Fruit fly (Drosophila melanogaster) whole organism, embryonic: Measurements from ENCODE around the gene mAChR-B.
A peak's percentile ranks its signal among the peaks of the same experiment; 100 is the strongest.

Experiments used
- B-H1 ChIP-seq: fragments of 200-800 bp; sonication (Bioruptor generic); IDR thresholded peaks from 3 replicates; pipeline ENCODE4 v1.3.6; 2022; ENCODE audit warnings: missing biosample characterization, missing genetic modification characterization
- CG10366 ChIP-seq: fragments of 200-800 bp; sonication (Bioruptor generic); IDR thresholded peaks from 2 replicates; pipeline ENCODE4 v1.3.6; 2022; ENCODE audit warnings: missing biosample characterization, missing genetic modification characterization
- CG11723 ChIP-seq: fragments of 200-800 bp; sonication (Bioruptor generic); optimal IDR thresholded peaks from 2 replicates; lab custom pipeline; 2017; ENCODE audit warnings: missing biosample characterization, mild to moderate bottlenecking, missing genetic modification characterization
- CG12236 ChIP-seq: fragments of 200-800 bp; sonication (Bioruptor generic); optimal IDR thresholded peaks from 2 replicates; lab custom pipeline; 2016; ENCODE audit warnings: missing biosample characterization, missing genetic modification characterization
- CG13123 ChIP-seq: fragments of 200-800 bp; sonication (Bioruptor generic); optimal IDR thresholded peaks from 2 replicates; lab custom pipeline; 2016; ENCODE audit warnings: missing biosample characterization, missing genetic modification characterization
- CG13424 ChIP-seq: fragments of 200-800 bp; sonication (Bioruptor generic); optimal IDR thresholded peaks from 2 replicates; lab custom pipeline; 2019; ENCODE audit warnings: missing biosample characterization, mild to moderate bottlenecking, missing genetic modification characterization, moderate library complexity
- CG13894 ChIP-seq: fragments of 200-800 bp; sonication (Bioruptor generic); optimal IDR thresholded peaks from 3 replicates; lab custom pipeline; 2018; ENCODE audit warnings: missing biosample characterization, mild to moderate bottlenecking, missing genetic modification characterization, moderate library complexity
- CG15269 ChIP-seq: fragments of 200-800 bp; sonication (Bioruptor generic); optimal IDR thresholded peaks from 2 replicates; lab custom pipeline; 2018; ENCODE audit warnings: missing biosample characterization, mild to moderate bottlenecking, missing genetic modification characterization, moderate library complexity
- CG15479 ChIP-seq: fragments of 200-800 bp; sonication (Bioruptor generic); optimal IDR thresholded peaks from 3 replicates; lab custom pipeline; 2019; ENCODE audit warnings: missing biosample characterization, mild to moderate bottlenecking, missing genetic modification characterization, moderate library complexity
- CG15601 ChIP-seq: fragments of 200-800 bp; sonication (Bioruptor generic); optimal IDR thresholded peaks from 3 replicates; lab custom pipeline; 2019; ENCODE audit warnings: missing biosample characterization, mild to moderate bottlenecking, missing genetic modification characterization, moderate library complexity
- CG16813 ChIP-seq: fragments of 200-800 bp; sonication (Bioruptor generic); IDR thresholded peaks from 3 replicates; pipeline ENCODE4 v1.3.6; 2022; ENCODE audit warnings: missing biosample characterization, missing genetic modification characterization; ENCODE audit not compliant: partially characterized antibody
- CG31441 ChIP-seq: fragments of 200-800 bp; sonication (Bioruptor generic); IDR thresholded peaks from 2 replicates; pipeline ENCODE4 v1.3.6; 2022; ENCODE audit warnings: missing biosample characterization, missing genetic modification characterization
- CG3163 ChIP-seq: fragments of 200-800 bp; sonication (Bioruptor generic); optimal IDR thresholded peaks from 3 replicates; lab custom pipeline; 2016; ENCODE audit warnings: missing biosample characterization, missing genetic modification characterization
- CG3281 ChIP-seq: fragments of 200-800 bp; sonication (Bioruptor generic); optimal IDR thresholded peaks from 3 replicates; lab custom pipeline; 2017; ENCODE audit warnings: missing biosample characterization, mild to moderate bottlenecking, missing genetic modification characterization
- CG33213 ChIP-seq: fragments of 200-800 bp; sonication (Bioruptor generic); optimal IDR thresholded peaks from 3 replicates; lab custom pipeline; 2016; ENCODE audit warnings: missing biosample characterization, missing genetic modification characterization
- CG4424 ChIP-seq: fragments of 200-800 bp; sonication (Bioruptor generic); optimal IDR thresholded peaks from 3 replicates; lab custom pipeline; 2016; ENCODE audit warnings: missing biosample characterization, missing genetic modification characterization
- CG7556 ChIP-seq: fragments of 200-800 bp; sonication (Bioruptor generic); optimal IDR thresholded peaks from 2 replicates; lab custom pipeline; 2017; ENCODE audit warnings: missing biosample characterization, mild to moderate bottlenecking, missing genetic modification characterization
- CG8281 ChIP-seq: fragments of 200-800 bp; sonication (Bioruptor generic); optimal IDR thresholded peaks from 2 replicates; lab custom pipeline; 2018; ENCODE audit warnings: missing biosample characterization, mild to moderate bottlenecking, missing genetic modification characterization, moderate library complexity
- CG8359 ChIP-seq: fragments of 200-800 bp; sonication (Bioruptor generic); optimal IDR thresholded peaks from 2 replicates; lab custom pipeline; 2017; ENCODE audit warnings: missing biosample characterization, mild to moderate bottlenecking, missing genetic modification characterization, borderline replicate concordance
- CG9609 ChIP-seq: fragments of 200-800 bp; sonication (Bioruptor generic); optimal IDR thresholded peaks from 3 replicates; lab custom pipeline; 2016; ENCODE audit warnings: missing biosample characterization, missing genetic modification characterization
- CrebB ChIP-seq: fragments of 200-800 bp; sonication (Bioruptor generic); optimal IDR thresholded peaks from 3 replicates; lab custom pipeline; 2018; ENCODE audit warnings: missing biosample characterization, mild to moderate bottlenecking, missing genetic modification characterization
- D19B ChIP-seq: fragments of 200-800 bp; sonication (Bioruptor generic); optimal IDR thresholded peaks from 2 replicates; lab custom pipeline; 2017; ENCODE audit warnings: missing biosample characterization, mild to moderate bottlenecking, missing genetic modification characterization
- Dp ChIP-seq: fragments of 200-800 bp; sonication (Bioruptor generic); optimal IDR thresholded peaks from 2 replicates; lab custom pipeline; 2018; ENCODE audit warnings: missing biosample characterization, mild to moderate bottlenecking, missing genetic modification characterization, moderate library complexity
- HmgD ChIP-seq: fragments of 200-800 bp; sonication (Bioruptor generic); optimal IDR thresholded peaks from 3 replicates; lab custom pipeline; 2016; ENCODE audit warnings: missing biosample characterization, missing genetic modification characterization
- Hr51 ChIP-seq, 2 experiments: fragments of 200-800 bp; sonication (Bioruptor generic); optimal IDR thresholded peaks; 2 replicates in 1 of 2; 3 replicates in 1 of 2; lab custom pipeline; 2016 to 2018; ENCODE audit warnings: missing biosample characterization in 2 of 2, missing genetic modification characterization in 2 of 2, mild to moderate bottlenecking in 1 of 2, moderate library complexity in 1 of 2
- Jarid2 ChIP-seq: fragments of 200-800 bp; sonication (Bioruptor generic); optimal IDR thresholded peaks from 3 replicates; lab custom pipeline; 2017; ENCODE audit warnings: mild to moderate bottlenecking, missing biosample characterization, missing genetic modification reagents, missing genetic modification characterization
- Lhr ChIP-seq: fragments of 200-800 bp; sonication (Bioruptor generic); optimal IDR thresholded peaks from 3 replicates; lab custom pipeline; 2017; ENCODE audit warnings: mild to moderate bottlenecking, missing biosample characterization, missing genetic modification reagents, missing genetic modification characterization
- Nf-YA ChIP-seq: fragments of 200-800 bp; sonication (Bioruptor generic); IDR thresholded peaks from 2 replicates; pipeline ENCODE4 v1.3.6; 2022; ENCODE audit warnings: missing biosample characterization, missing genetic modification characterization
- Rx ChIP-seq: fragments of 200-800 bp; sonication (Bioruptor generic); IDR thresholded peaks from 2 replicates; pipeline ENCODE4 v1.3.6; 2022; ENCODE audit warnings: missing biosample characterization, missing genetic modification characterization
- Stat92E ChIP-seq, 3 experiments: fragments of >200 bp in 2 of 3; fragments of 200-800 bp in 1 of 3; sonication (Bioruptor generic) in 1 of 3; optimal IDR thresholded peaks; 2 replicates each; lab custom pipeline; 2017 to 2019; ENCODE audit warnings: missing biosample characterization in 3 of 3, missing genetic modification characterization in 3 of 3, mild to moderate bottlenecking in 1 of 3, moderate library complexity in 1 of 3
- ase ChIP-seq: fragments of 200-800 bp; sonication (Bioruptor generic); IDR thresholded peaks from 3 replicates; pipeline ENCODE4 v1.3.6; 2022; ENCODE audit warnings: missing biosample characterization, missing genetic modification characterization
- caup ChIP-seq: fragments of 200-800 bp; sonication (Bioruptor generic); optimal IDR thresholded peaks from 3 replicates; lab custom pipeline; 2017; ENCODE audit warnings: missing biosample characterization, mild to moderate bottlenecking, missing genetic modification characterization, moderate library complexity; ENCODE audit not compliant: severe bottlenecking
- cwo ChIP-seq: fragments of 200-800 bp; sonication (Bioruptor generic); optimal IDR thresholded peaks from 3 replicates; lab custom pipeline; 2017; ENCODE audit warnings: missing biosample characterization, missing genetic modification characterization, mild to moderate bottlenecking, moderate library complexity, missing genetic modification reagents
- eve ChIP-seq, 2 experiments: fragments of >200 bp; optimal IDR thresholded peaks; 2 replicates each; lab custom pipeline; 2017; ENCODE audit warnings: missing biosample characterization in 2 of 2, missing genetic modification characterization in 2 of 2
- ewg ChIP-seq: fragments of 200-800 bp; sonication (Bioruptor generic); optimal IDR thresholded peaks from 3 replicates; lab custom pipeline; 2017; ENCODE audit warnings: mild to moderate bottlenecking, missing biosample characterization, missing genetic modification reagents, missing genetic modification characterization
- fd102C ChIP-seq: fragments of 200-800 bp; sonication (Bioruptor generic); optimal IDR thresholded peaks from 2 replicates; lab custom pipeline; 2018; ENCODE audit warnings: missing biosample characterization, mild to moderate bottlenecking, missing genetic modification characterization, moderate library complexity
- grn ChIP-seq: fragments of 200-800 bp; sonication (Bioruptor generic); optimal IDR thresholded peaks from 3 replicates; lab custom pipeline; 2017; ENCODE audit warnings: missing biosample characterization, missing genetic modification characterization
- h ChIP-seq: fragments of >200 bp; optimal IDR thresholded peaks from 2 replicates; lab custom pipeline; 2017
- ham ChIP-seq: fragments of 200-800 bp; sonication (Bioruptor generic); IDR thresholded peaks from 2 replicates; pipeline ENCODE4 v1.3.6; 2022; ENCODE audit warnings: missing biosample characterization, missing genetic modification characterization
- hbn ChIP-seq: fragments of 200-800 bp; sonication (Bioruptor generic); IDR thresholded peaks from 2 replicates; pipeline ENCODE4 v1.3.6; 2022; ENCODE audit warnings: missing biosample characterization, missing genetic modification characterization; ENCODE audit not compliant: partially characterized antibody
- her ChIP-seq: fragments of 200-800 bp; sonication (Bioruptor generic); optimal IDR thresholded peaks from 2 replicates; lab custom pipeline; 2016; ENCODE audit warnings: missing biosample characterization, missing genetic modification characterization
- sens ChIP-seq: fragments of 200-800 bp; sonication (Bioruptor generic); peaks from one replicate; lab custom pipeline; 2016; ENCODE audit warnings: missing biosample characterization, missing genetic modification characterization
- so ChIP-seq: fragments of 200-800 bp; sonication (Bioruptor generic); IDR thresholded peaks from 3 replicates; pipeline ENCODE4 v1.3.6; 2022; ENCODE audit warnings: missing biosample characterization, missing genetic modification characterization
- tgo ChIP-seq: fragments of 200-800 bp; sonication (Bioruptor generic); IDR thresholded peaks from 3 replicates; pipeline ENCODE4 v1.3.6; 2022; ENCODE audit warnings: missing biosample characterization, missing genetic modification characterization
- toy ChIP-seq: fragments of 200-800 bp; sonication (Bioruptor generic); IDR thresholded peaks from 2 replicates; pipeline ENCODE4 v1.3.6; 2022; ENCODE audit warnings: missing biosample characterization, missing genetic modification characterization
- twi ChIP-seq: fragments of 200-800 bp; optimal IDR thresholded peaks from 2 replicates; lab custom pipeline; 2019; ENCODE audit warnings: missing biosample characterization, mild to moderate bottlenecking, missing genetic modification characterization, moderate library complexity
- usp ChIP-seq: fragments of >200 bp; optimal IDR thresholded peaks from 2 replicates; lab custom pipeline; 2017; ENCODE audit warnings: missing biosample characterization, missing genetic modification characterization

mAChR-B gene

DNA sequence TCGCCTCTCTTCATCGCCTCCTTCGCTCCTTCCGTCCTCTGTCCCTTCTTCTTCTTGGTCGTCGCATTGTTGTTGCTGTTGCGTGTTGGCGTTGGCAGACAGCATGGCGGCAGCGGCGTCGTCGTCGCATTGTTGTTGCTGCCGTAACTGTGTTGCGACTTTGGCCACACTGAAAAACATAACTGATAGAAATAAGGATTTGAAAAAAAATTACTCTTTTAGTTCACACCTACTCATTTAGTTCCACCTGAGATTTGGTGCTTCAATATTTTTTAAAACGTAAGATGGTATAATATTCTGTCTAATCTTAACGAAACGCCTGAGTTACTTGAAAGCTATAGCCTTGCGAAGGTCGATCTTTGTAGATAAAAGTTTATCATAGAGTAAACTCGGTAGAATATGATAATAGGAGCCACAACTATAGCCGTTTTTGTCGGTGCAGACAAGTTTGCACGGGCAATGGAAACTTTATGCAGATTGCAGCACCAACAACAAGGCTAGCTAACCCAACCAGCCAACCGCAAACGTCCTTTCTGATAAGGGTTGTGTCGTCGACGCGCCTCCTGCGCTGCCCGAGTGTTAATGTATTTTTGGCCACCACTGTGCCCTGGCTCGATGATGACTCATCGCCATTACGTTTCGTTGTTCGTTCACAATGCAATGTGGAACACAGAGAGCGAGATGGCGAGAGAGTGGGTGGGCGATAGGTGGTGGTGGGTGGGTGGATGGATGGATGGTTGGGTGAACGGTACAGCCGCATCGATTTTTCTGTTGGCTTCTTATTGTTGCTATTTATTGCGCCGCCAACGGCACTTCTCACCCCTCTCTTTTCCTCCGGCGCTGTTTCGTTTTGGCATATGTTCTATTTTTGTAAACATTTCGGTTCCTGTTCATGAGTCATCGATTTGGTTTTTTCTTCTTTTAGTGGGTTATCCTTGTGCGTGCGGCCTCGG, 54.1 kb downstream of the mAChR-B start (continued):
- TF ChIP-seq grn (GFP tag; lab: Kevin White, UChicago), result peak; percentile 47
- 0 out of 3 replicates have a peak, but pooled peaks have one; percentile 9 for TF ChIP-seq CG16813 (GFP tag; lab: Robert Waterston, UW)
- TF ChIP-seq CG8281 (tag; lab: Kevin White, UChicago), result peak; percentile 35
- no peak for TF ChIP-seq usp
- peak; percentile 85 for TF ChIP-seq CG4424 (GFP tag; lab: Kevin White, UChicago)
- peak; percentile 68 for TF ChIP-seq cwo (GFP tag; lab: Kevin White, UChicago)
- TF ChIP-seq CG3281 (GFP tag; lab: Kevin White, UChicago), result peak; percentile 85
- no peak for TF ChIP-seq hbn (GFP tag; lab: Robert Waterston, UW)
- peak; percentile 52 for TF ChIP-seq CG13123 (GFP tag; lab: Kevin White, UChicago)
- peak; percentile 22 for TF ChIP-seq CG3163 (GFP tag; lab: Kevin White, UChicago)
- TF ChIP-seq Hr51 (GFP tag; optimal IDR thresholded peaks at IDR 0.05; lab: Kevin White, UChicago), result peak; percentile 64 to 86
- TF ChIP-seq CG33213 (GFP tag; lab: Kevin White, UChicago), result peak; percentile 62
- TF ChIP-seq CG13424 (tag; lab: Kevin White, UChicago), result peak; percentile 83
- TF ChIP-seq D19B (GFP tag; lab: Kevin White, UChicago), result peak; percentile 60
- TF ChIP-seq sens, result peak; percentile 98
- peak; percentile 63 for TF ChIP-seq CG8359
- no peak for TF ChIP-seq toy (GFP tag; lab: Robert Waterston, UW)
- TF ChIP-seq ewg (GFP tag; lab: Kevin White, UChicago), result peak; percentile 72
- TF ChIP-seq so, result peak; percentile 73
- peak; percentile 82 for TF ChIP-seq CG15479 (GFP tag; lab: Kevin White, UChicago)
- TF ChIP-seq ham (GFP tag; lab: Robert Waterston, UW), result peak; percentile 12; the same call in 1 of the 2 replicates
- peak; percentile 69 for TF ChIP-seq Lhr (GFP tag; lab: Kevin White, UChicago)
- TF ChIP-seq HmgD (GFP tag; lab: Kevin White, UChicago), result no peak
- no peak; the same call in 2 of the 3 replicates for TF ChIP-seq B-H1 (GFP tag; lab: Robert Waterston, UW)
- no peak for TF ChIP-seq h
- peak; percentile 74 for TF ChIP-seq her (GFP tag; lab: Kevin White, UChicago)
- peak; percentile 16 for TF ChIP-seq CG13894 (tag; lab: Kevin White, UChicago)
- peak; percentile 73 for TF ChIP-seq caup
- no peak for TF ChIP-seq Nf-YA
- TF ChIP-seq ase (GFP tag; lab: Robert Waterston, UW), result 0 out of 3 replicates have a peak, but pooled peaks have one; percentile 12
- peak; percentile 74 for TF ChIP-seq CG15601 (tag; lab: Kevin White, UChicago)
- TF ChIP-seq twi (tag; lab: Kevin White, UChicago), result peak; percentile 49
- peak; percentile 57; the same call in 1 of the 2 replicates for TF ChIP-seq CG10366
- TF ChIP-seq CG15269 (tag; lab: Kevin White, UChicago), result peak; percentile 79
- peak; percentile 29; the same call in 1 of the 3 replicates for TF ChIP-seq tgo
- peak; percentile 94 for TF ChIP-seq CG7556 (GFP tag; lab: Kevin White, UChicago)
- peak; percentile 79 for TF ChIP-seq CG9609 (GFP tag; lab: Kevin White, UChicago)
- TF ChIP-seq CG12236 (GFP tag; lab: Kevin White, UChicago), result peak; percentile 64
- peak; percentile 78 for TF ChIP-seq CG31441 (GFP tag; lab: Robert Waterston, UW)
- peak in 1 of 2 experiments; percentile 92 for TF ChIP-seq eve (GFP tag; optimal IDR thresholded peaks at IDR 0.05; lab: Kevin White, UChicago)
- peak; percentile 44 for TF ChIP-seq CrebB (tag; lab: Kevin White, UChicago)
- TF ChIP-seq Jarid2 (GFP tag; lab: Kevin White, UChicago), result peak; percentile 52
- TF ChIP-seq Rx (GFP tag; lab: Robert Waterston, UW), result no peak
- peak; percentile 2 for TF ChIP-seq fd102C (GFP tag; lab: Kevin White, UChicago)
- peak; percentile 60 for TF ChIP-seq CG11723
- no peak for TF ChIP-seq Stat92E (GFP tag; optimal IDR thresholded peaks at IDR 0.05; lab: Kevin White, UChicago)
- no peak for TF ChIP-seq Dp (GFP tag; lab: Kevin White, UChicago)
